Worm (Caenorhabditis elegans) whole organism, L1 larva: Measurements from ENCODE around the gene trp-2.

ENCODE experiments used
- fkh-10 ChIP-seq: sonication (generic microtip); optimal IDR thresholded peaks from 2 replicates; lab custom pipeline; 2017; ENCODE audit warnings: missing biosample characterization, missing genetic modification reagents, missing genetic modification characterization
- lin-39 ChIP-seq: fragments of 150-350 bp; optimal IDR thresholded peaks from 2 replicates; lab custom pipeline; 2014; ENCODE audit warnings: missing biosample characterization, missing genetic modification reagents, missing genetic modification characterization
- mdl-1 ChIP-seq, 2 experiments: fragments of 150-350 bp; optimal IDR thresholded peaks; 2 replicates each; lab custom pipeline; 2014 to 2017; ENCODE audit warnings: missing biosample characterization in 2 of 2, missing genetic modification characterization in 2 of 2, inconsistent platforms in 1 of 2
- mep-1 ChIP-seq: fragments of 150-350 bp; optimal IDR thresholded peaks from 2 replicates; lab custom pipeline; 2014; ENCODE audit warnings: missing biosample characterization, missing genetic modification characterization

- TF ChIP-seq mep-1 (tag; lab: Kevin White, UChicago) (no peak), fkh-10 (no peak), mdl-1 (tag; optimal IDR thresholded peaks at IDR 0.05; lab: Kevin White, UChicago) (no peak), lin-39 (tag; lab: Kevin White, UChicago) (no peak)
These were observed 18.1 kb downstream of the trp-2 start, which contains the start of gene clc-24 for ce11 chrIII:1009775-1010174.
